Fruit fly (Drosophila melanogaster) whole organism: ENCODE data around the gene beag.

ENCODE experiments used
- Dll ChIP-seq: fragments of >200 bp; optimal IDR thresholded peaks from 2 replicates; lab custom pipeline; 2017
- pan ChIP-seq: fragments of >200 bp; optimal IDR thresholded peaks from 2 replicates; lab custom pipeline; 2017

- TF ChIP-seq pan (lab: Kevin White, UChicago): no peak
- TF ChIP-seq Dll: no peak
Observed at dm6 chr3R:9048466-9049072, 16.3 kb downstream of the beag start, which contains the start of gene Mst85C.
